Fruit fly (Drosophila melanogaster) whole organism, embryonic: Measurements from ENCODE around the gene SsRbeta.

Experiments
- Ada2b ChIP-seq: fragments of 200-800 bp; sonication (Bioruptor generic); IDR thresholded peaks from 2 replicates; pipeline ENCODE4 v1.3.6; 2022; ENCODE audit warnings: missing biosample characterization, missing genetic modification characterization
- B-H2 ChIP-seq: fragments of 200-800 bp; sonication (Bioruptor generic); optimal IDR thresholded peaks from 2 replicates; lab custom pipeline; 2018; ENCODE audit warnings: missing biosample characterization, mild to moderate bottlenecking, missing genetic modification characterization
- CG10366 ChIP-seq: fragments of 200-800 bp; sonication (Bioruptor generic); IDR thresholded peaks from 2 replicates; pipeline ENCODE4 v1.3.6; 2022; ENCODE audit warnings: missing biosample characterization, missing genetic modification characterization
- CG10431 ChIP-seq: fragments of 200-800 bp; sonication (Bioruptor generic); optimal IDR thresholded peaks from 3 replicates; lab custom pipeline; 2018; ENCODE audit warnings: missing biosample characterization, mild to moderate bottlenecking, missing genetic modification characterization
- CG10979 ChIP-seq: fragments of 200-800 bp; sonication (Bioruptor generic); optimal IDR thresholded peaks from 2 replicates; lab custom pipeline; 2018; ENCODE audit warnings: missing biosample characterization, mild to moderate bottlenecking, missing genetic modification characterization, moderate library complexity
- CG11456 ChIP-seq: fragments of 200-800 bp; sonication (Bioruptor generic); IDR thresholded peaks from 3 replicates; pipeline ENCODE4 v1.3.6; 2022; ENCODE audit warnings: missing biosample characterization, missing genetic modification characterization
- CG12942 ChIP-seq: fragments of 200-800 bp; sonication (Bioruptor generic); optimal IDR thresholded peaks from 3 replicates; lab custom pipeline; 2016; ENCODE audit warnings: missing biosample characterization, missing genetic modification characterization
- CG13775 ChIP-seq: fragments of 200-800 bp; sonication (Bioruptor generic); optimal IDR thresholded peaks from 3 replicates; lab custom pipeline; 2017; ENCODE audit warnings: missing biosample characterization, mild to moderate bottlenecking, missing genetic modification characterization
- CG14014 ChIP-seq: fragments of 200-800 bp; sonication (Bioruptor generic); IDR thresholded peaks from 2 replicates; pipeline ENCODE4 v1.3.6; 2022; ENCODE audit warnings: missing biosample characterization, missing genetic modification characterization
- CG14441 ChIP-seq: fragments of 200-800 bp; sonication (Bioruptor generic); IDR thresholded peaks from 2 replicates; pipeline ENCODE4 v1.3.6; 2022; ENCODE audit warnings: missing biosample characterization, missing genetic modification characterization
- CG17186 ChIP-seq: fragments of 200-800 bp; sonication (Bioruptor generic); optimal IDR thresholded peaks from 3 replicates; lab custom pipeline; 2017; ENCODE audit warnings: missing biosample characterization, missing genetic modification reagents, missing genetic modification characterization
- CG2199 ChIP-seq: fragments of 200-800 bp; sonication (Bioruptor generic); IDR thresholded peaks from 3 replicates; pipeline ENCODE4 v1.3.6; 2022; ENCODE audit warnings: missing biosample characterization, missing genetic modification characterization
- CG2678 ChIP-seq: fragments of 200-800 bp; sonication (Bioruptor generic); optimal IDR thresholded peaks from 3 replicates; lab custom pipeline; 2019; ENCODE audit warnings: missing biosample characterization, mild to moderate bottlenecking, missing genetic modification characterization, moderate library complexity
- CG2875 ChIP-seq: fragments of 200-800 bp; sonication (Bioruptor generic); optimal IDR thresholded peaks from 2 replicates; lab custom pipeline; 2017; ENCODE audit warnings: missing biosample characterization, mild to moderate bottlenecking, missing genetic modification characterization, missing genetic modification reagents
- CG2889 ChIP-seq: fragments of 200-800 bp; sonication (Bioruptor generic); IDR thresholded peaks from 3 replicates; pipeline ENCODE4 v1.3.6; 2022; ENCODE audit warnings: missing biosample characterization, missing genetic modification characterization
- CG30020 ChIP-seq: fragments of 200-800 bp; optimal IDR thresholded peaks from 2 replicates; lab custom pipeline; 2019; ENCODE audit warnings: missing biosample characterization, mild to moderate bottlenecking, missing genetic modification characterization, moderate library complexity
- CG30403 ChIP-seq: fragments of 200-800 bp; sonication (Bioruptor generic); optimal IDR thresholded peaks from 3 replicates; lab custom pipeline; 2016; ENCODE audit warnings: missing biosample characterization, missing genetic modification characterization
- CG31388 ChIP-seq: fragments of 200-800 bp; sonication (Bioruptor generic); optimal IDR thresholded peaks from 2 replicates; lab custom pipeline; 2016; ENCODE audit warnings: missing biosample characterization, missing genetic modification characterization
- CG31441 ChIP-seq: fragments of 200-800 bp; sonication (Bioruptor generic); IDR thresholded peaks from 2 replicates; pipeline ENCODE4 v1.3.6; 2022; ENCODE audit warnings: missing biosample characterization, missing genetic modification characterization
- CG4328 ChIP-seq: fragments of 200-800 bp; sonication (Bioruptor generic); optimal IDR thresholded peaks from 3 replicates; lab custom pipeline; 2017; ENCODE audit warnings: missing biosample characterization, missing genetic modification reagents, missing genetic modification characterization
- CG7928 ChIP-seq: fragments of 200-800 bp; sonication (Bioruptor generic); optimal IDR thresholded peaks from 2 replicates; lab custom pipeline; 2017; ENCODE audit warnings: missing biosample characterization, mild to moderate bottlenecking, missing genetic modification characterization
- Chrac-16 ChIP-seq: fragments of 200-800 bp; sonication (Bioruptor generic); optimal IDR thresholded peaks from 3 replicates; lab custom pipeline; 2016; ENCODE audit warnings: missing biosample characterization, missing genetic modification characterization
- Dll ChIP-seq: fragments of 200-800 bp; sonication (Bioruptor generic); IDR thresholded peaks from 4 replicates; pipeline ENCODE4 v1.3.6; 2022; ENCODE audit warnings: missing biosample characterization, missing genetic modification characterization; ENCODE audit not compliant: partially characterized antibody
- E2f2 ChIP-seq: fragments of 200-800 bp; sonication (Bioruptor generic); IDR thresholded peaks from 2 replicates; pipeline ENCODE4 v1.3.6; 2022; ENCODE audit warnings: missing biosample characterization, missing genetic modification characterization
- Fer2 ChIP-seq: fragments of 200-800 bp; sonication (Bioruptor generic); optimal IDR thresholded peaks from 2 replicates; lab custom pipeline; 2018; ENCODE audit warnings: missing biosample characterization, mild to moderate bottlenecking, missing genetic modification characterization, moderate library complexity
- Hmr ChIP-seq: fragments of 200-800 bp; sonication (Bioruptor generic); optimal IDR thresholded peaks from 3 replicates; lab custom pipeline; 2017; ENCODE audit warnings: mild to moderate bottlenecking, missing biosample characterization, missing genetic modification reagents, missing genetic modification characterization
- Kr ChIP-seq: fragments of 200-800 bp; sonication (Bioruptor generic); optimal IDR thresholded peaks from 2 replicates; lab custom pipeline; 2017; ENCODE audit warnings: missing biosample characterization, mild to moderate bottlenecking, missing genetic modification characterization
- Lhr ChIP-seq: fragments of 200-800 bp; sonication (Bioruptor generic); optimal IDR thresholded peaks from 3 replicates; lab custom pipeline; 2017; ENCODE audit warnings: mild to moderate bottlenecking, missing biosample characterization, missing genetic modification reagents, missing genetic modification characterization
- NfI ChIP-seq: fragments of 200-800 bp; sonication (Bioruptor generic); optimal IDR thresholded peaks from 3 replicates; lab custom pipeline; 2018; ENCODE audit warnings: missing biosample characterization, mild to moderate bottlenecking, missing genetic modification characterization, moderate library complexity
- Sox100B ChIP-seq: fragments of 200-800 bp; sonication (Bioruptor generic); optimal IDR thresholded peaks from 3 replicates; lab custom pipeline; 2018; ENCODE audit warnings: missing biosample characterization, mild to moderate bottlenecking, missing genetic modification characterization
- YL-1 ChIP-seq: fragments of 200-800 bp; sonication (Bioruptor generic); optimal IDR thresholded peaks from 3 replicates; lab custom pipeline; 2017; ENCODE audit warnings: missing biosample characterization, mild to moderate bottlenecking, missing genetic modification characterization
- bsh ChIP-seq, 2 experiments: fragments of 200-800 bp; sonication (Bioruptor generic); optimal IDR thresholded peaks; 2 replicates each; lab custom pipeline; 2017 to 2018; ENCODE audit warnings: mild to moderate bottlenecking in 2 of 2, missing biosample characterization in 2 of 2, missing genetic modification characterization in 2 of 2, moderate library complexity in 1 of 2
- ci ChIP-seq: fragments of 200-800 bp; sonication (Bioruptor generic); IDR thresholded peaks from 3 replicates; pipeline ENCODE4 v1.3.6; 2022; ENCODE audit warnings: missing biosample characterization, missing genetic modification characterization
- crc ChIP-seq: fragments of 200-800 bp; sonication (Bioruptor generic); optimal IDR thresholded peaks from 2 replicates; lab custom pipeline; 2016; ENCODE audit warnings: missing biosample characterization, missing genetic modification characterization
- croc ChIP-seq: fragments of 200-800 bp; sonication (Bioruptor generic); conservative IDR thresholded peaks from 3 replicates; pipeline ENCODE4 v1.3.6; 2022; ENCODE audit warnings: missing biosample characterization, missing genetic modification characterization
- crp ChIP-seq, 2 experiments: fragments of 200-800 bp; sonication (Bioruptor generic); optimal IDR thresholded peaks; 2 replicates in 1 of 2; 3 replicates in 1 of 2; lab custom pipeline; 2017; ENCODE audit warnings: missing biosample characterization in 2 of 2, missing genetic modification characterization in 2 of 2, mild to moderate bottlenecking in 1 of 2, moderate library complexity in 1 of 2
- ewg ChIP-seq: fragments of 200-800 bp; sonication (Bioruptor generic); optimal IDR thresholded peaks from 3 replicates; lab custom pipeline; 2017; ENCODE audit warnings: mild to moderate bottlenecking, missing biosample characterization, missing genetic modification reagents, missing genetic modification characterization
- eyg ChIP-seq: fragments of 200-800 bp; sonication (Bioruptor generic); optimal IDR thresholded peaks from 3 replicates; lab custom pipeline; 2016; ENCODE audit warnings: missing biosample characterization, missing genetic modification characterization
- h ChIP-seq: fragments of >200 bp; optimal IDR thresholded peaks from 2 replicates; lab custom pipeline; 2017
- hkb ChIP-seq, 2 experiments: fragments of 200-800 bp in 1 of 2; fragments of >200 bp in 1 of 2; sonication (Bioruptor generic) in 1 of 2; IDR thresholded peaks in 1 of 2; optimal IDR thresholded peaks in 1 of 2; 2 replicates each; pipeline versions ENCODE4 v1.3.6 to Lab custom; 2017 to 2022; ENCODE audit warnings: missing biosample characterization in 1 of 2, missing genetic modification characterization in 1 of 2
- maf-S ChIP-seq: fragments of 200-800 bp; sonication (Bioruptor generic); optimal IDR thresholded peaks from 2 replicates; lab custom pipeline; 2016; ENCODE audit warnings: missing biosample characterization, missing genetic modification characterization
- org-1 ChIP-seq: fragments of 200-800 bp; sonication (Bioruptor generic); optimal IDR thresholded peaks from 2 replicates; lab custom pipeline; 2017; ENCODE audit warnings: missing biosample characterization, missing genetic modification characterization
- p53 ChIP-seq: fragments of 200-800 bp; sonication (Bioruptor generic); optimal IDR thresholded peaks from 2 replicates; lab custom pipeline; 2016; ENCODE audit warnings: missing biosample characterization, missing genetic modification characterization
- phol ChIP-seq: fragments of 200-800 bp; sonication (Bioruptor generic); optimal IDR thresholded peaks from 3 replicates; lab custom pipeline; 2018; ENCODE audit warnings: missing biosample characterization, mild to moderate bottlenecking, missing genetic modification characterization, moderate library complexity
- pita ChIP-seq: fragments of 200-800 bp; sonication (Bioruptor generic); optimal IDR thresholded peaks from 2 replicates; lab custom pipeline; 2017; ENCODE audit warnings: missing biosample characterization, mild to moderate bottlenecking, missing genetic modification characterization
- sens ChIP-seq: fragments of 200-800 bp; sonication (Bioruptor generic); peaks from one replicate; lab custom pipeline; 2016; ENCODE audit warnings: missing biosample characterization, missing genetic modification characterization
- stwl ChIP-seq: fragments of 200-800 bp; sonication (Bioruptor generic); optimal IDR thresholded peaks from 3 replicates; lab custom pipeline; 2018; ENCODE audit warnings: missing biosample characterization, mild to moderate bottlenecking, missing genetic modification characterization, moderate library complexity
- tio ChIP-seq: fragments of 200-800 bp; sonication (Bioruptor generic); optimal IDR thresholded peaks from 2 replicates; lab custom pipeline; 2017; ENCODE audit warnings: missing biosample characterization, missing genetic modification characterization, inconsistent platforms
- toy ChIP-seq: fragments of 200-800 bp; sonication (Bioruptor generic); IDR thresholded peaks from 2 replicates; pipeline ENCODE4 v1.3.6; 2022; ENCODE audit warnings: missing biosample characterization, missing genetic modification characterization

SsRbeta gene

dm6 chr3L:16128973-16129745, at the start of gene SsRbeta (continued):
- TF ChIP-seq NfI (GFP tag; lab: Kevin White, UChicago) = peak; percentile 9
- TF ChIP-seq CG12942 (GFP tag; lab: Kevin White, UChicago) = no peak
- no peak for TF ChIP-seq Chrac-16 (GFP tag; lab: Kevin White, UChicago)
- TF ChIP-seq CG10366 = peak; percentile 46
- TF ChIP-seq ewg (GFP tag; lab: Kevin White, UChicago) = peak; percentile 36
- TF ChIP-seq CG4328 (GFP tag; lab: Kevin White, UChicago) = peak; percentile 44
- peak; percentile 3; the same call in 1 of the 3 replicates for TF ChIP-seq CG2889 (GFP tag; lab: Robert Waterston, UW)
- peak; percentile 43; the same call in 1 of the 2 replicates for TF ChIP-seq E2f2 (GFP tag; lab: Robert Waterston, UW)
- peak; percentile 26 for TF ChIP-seq CG10431 (GFP tag; lab: Kevin White, UChicago)
- TF ChIP-seq CG14441 = peak; percentile 43
- no peak for TF ChIP-seq croc (GFP tag; lab: Robert Waterston, UW)
- peak; percentile 71 for TF ChIP-seq CG14014 (GFP tag; lab: Robert Waterston, UW)
- TF ChIP-seq maf-S = no peak
- peak; percentile 64 for TF ChIP-seq CG11456
- no peak for TF ChIP-seq hkb (optimal IDR thresholded peaks at IDR 0.05; lab: Kevin White, UChicago)
- peak; percentile 30 for TF ChIP-seq hkb (GFP tag; IDR thresholded peaks at IDR 0.05; lab: Robert Waterston, UW)
- TF ChIP-seq CG17186 = peak; percentile 49
- peak; percentile 34 for TF ChIP-seq pita (GFP tag; lab: Kevin White, UChicago)
- TF ChIP-seq Kr (GFP tag; lab: Kevin White, UChicago) = no peak
- TF ChIP-seq eyg = no peak
- peak; percentile 29 for TF ChIP-seq B-H2 (GFP tag; lab: Kevin White, UChicago)
- peak; percentile 90 for TF ChIP-seq YL-1
- TF ChIP-seq p53 = no peak
- peak in 1 of 2 experiments; percentile 49 for TF ChIP-seq crp (GFP tag; optimal IDR thresholded peaks at IDR 0.05; lab: Kevin White, UChicago)
- peak; percentile 33 for TF ChIP-seq tio (GFP tag; lab: Kevin White, UChicago)
- TF ChIP-seq Sox100B (GFP tag; lab: Kevin White, UChicago) = peak; percentile 34
- peak; percentile 4 for TF ChIP-seq Hmr (GFP tag; lab: Kevin White, UChicago)
- 0 out of 3 replicates have a peak, but pooled peaks have one; percentile 17 for TF ChIP-seq CG2199 (GFP tag; lab: Robert Waterston, UW)
- TF ChIP-seq ci = peak; percentile 83
- peak; percentile 38; the same call in 1 of the 2 replicates for TF ChIP-seq Ada2b (GFP tag; lab: Robert Waterston, UW)
- peak; percentile 26 for TF ChIP-seq Fer2 (tag; lab: Kevin White, UChicago)
- TF ChIP-seq CG31388 = no peak
- TF ChIP-seq Lhr (GFP tag; lab: Kevin White, UChicago) = peak; percentile 18
- TF ChIP-seq CG2875 (GFP tag; lab: Kevin White, UChicago) = peak; percentile 4
- peak; percentile 61 for TF ChIP-seq stwl (tag; lab: Kevin White, UChicago)
- peak; percentile 35 for TF ChIP-seq phol (tag; lab: Kevin White, UChicago)
- TF ChIP-seq toy = no peak
- TF ChIP-seq bsh (GFP tag; optimal IDR thresholded peaks at IDR 0.05; lab: Kevin White, UChicago) = peak in 1 of 2 experiments; percentile 46
- TF ChIP-seq CG10979 (tag; lab: Kevin White, UChicago) = no peak
- no peak for TF ChIP-seq crc (GFP tag; lab: Kevin White, UChicago)
- peak; percentile 51 for TF ChIP-seq CG30020 (tag; lab: Kevin White, UChicago)
- TF ChIP-seq CG2678 (tag; lab: Kevin White, UChicago) = peak; percentile 31
- peak; percentile 95 for TF ChIP-seq CG7928 (GFP tag; lab: Kevin White, UChicago)
- TF ChIP-seq CG13775 (GFP tag; lab: Kevin White, UChicago) = peak; percentile 67
- peak; percentile 45 for TF ChIP-seq sens (GFP tag; lab: Kevin White, UChicago)
- peak; percentile 67 for TF ChIP-seq Dll
- peak; percentile 65 for TF ChIP-seq CG31441
- no peak for TF ChIP-seq h (lab: Kevin White, UChicago)
- TF ChIP-seq org-1 (GFP tag; lab: Kevin White, UChicago) = peak; percentile 1
- peak; percentile 55 for TF ChIP-seq CG30403
